Fruit fly (Drosophila melanogaster) whole organism, embryonic: ENCODE results near the gene Vm34Ca.

ENCODE experiments used
- Ada2b ChIP-seq: fragments of 200-800 bp; sonication (Bioruptor generic); IDR thresholded peaks from 2 replicates; pipeline ENCODE4 v1.3.6; 2022; ENCODE audit warnings: missing biosample characterization, missing genetic modification characterization
- Antp ChIP-seq: fragments of 200-800 bp; sonication (Bioruptor generic); optimal IDR thresholded peaks from 3 replicates; lab custom pipeline; 2016; ENCODE audit warnings: missing biosample characterization, missing genetic modification characterization
- C15 ChIP-seq: fragments of 200-800 bp; sonication (Bioruptor generic); IDR thresholded peaks from 3 replicates; pipeline ENCODE4 v1.3.6; 2022; ENCODE audit warnings: missing biosample characterization, missing genetic modification characterization
- CG11247 ChIP-seq: fragments of 200-800 bp; sonication (Bioruptor generic); IDR thresholded peaks from 2 replicates; pipeline ENCODE4 v1.3.6; 2022; ENCODE audit warnings: missing biosample characterization, missing genetic modification characterization
- CG11456 ChIP-seq: fragments of 200-800 bp; sonication (Bioruptor generic); IDR thresholded peaks from 3 replicates; pipeline ENCODE4 v1.3.6; 2022; ENCODE audit warnings: missing biosample characterization, missing genetic modification characterization
- CG12299 ChIP-seq: fragments of 200-800 bp; sonication (Bioruptor generic); optimal IDR thresholded peaks from 2 replicates; lab custom pipeline; 2018; ENCODE audit warnings: missing biosample characterization, mild to moderate bottlenecking, missing genetic modification characterization
- CG14050 ChIP-seq: fragments of 200-800 bp; sonication (Bioruptor generic); IDR thresholded peaks from 3 replicates; pipeline ENCODE4 v1.3.6; 2022; ENCODE audit warnings: missing biosample characterization, missing genetic modification characterization
- CG14667 ChIP-seq: fragments of 200-800 bp; sonication (Bioruptor generic); IDR thresholded peaks from 2 replicates; pipeline ENCODE4 v1.3.6; 2022; ENCODE audit warnings: missing biosample characterization, missing genetic modification characterization
- CG18619 ChIP-seq: fragments of 200-800 bp; sonication (Bioruptor generic); optimal IDR thresholded peaks from 3 replicates; lab custom pipeline; 2017; ENCODE audit warnings: missing biosample characterization, mild to moderate bottlenecking, missing genetic modification characterization
- CG31365 ChIP-seq: fragments of 200-800 bp; sonication (Bioruptor generic); optimal IDR thresholded peaks from 2 replicates; lab custom pipeline; 2018; ENCODE audit warnings: missing biosample characterization, mild to moderate bottlenecking, missing genetic modification characterization
- CG32532 ChIP-seq: fragments of 200-800 bp; sonication (Bioruptor generic); IDR thresholded peaks from 2 replicates; pipeline ENCODE4 v1.3.6; 2022; ENCODE audit warnings: missing biosample characterization, missing genetic modification characterization
- CG32767 ChIP-seq: fragments of 200-800 bp; sonication (Bioruptor generic); IDR thresholded peaks from 2 replicates; pipeline ENCODE4 v1.3.6; 2022; ENCODE audit warnings: missing biosample characterization, missing genetic modification characterization
- CG32772 ChIP-seq: fragments of 200-800 bp; sonication (Bioruptor generic); IDR thresholded peaks from 2 replicates; pipeline ENCODE4 v1.3.6; 2022; ENCODE audit warnings: missing biosample characterization, missing genetic modification characterization
- CG6689 ChIP-seq: fragments of 200-800 bp; sonication (Bioruptor generic); IDR thresholded peaks from 2 replicates; pipeline ENCODE4 v1.3.6; 2022; ENCODE audit warnings: missing biosample characterization, missing genetic modification characterization
- CG6791 ChIP-seq: fragments of 200-800 bp; sonication (Bioruptor generic); IDR thresholded peaks from 3 replicates; pipeline ENCODE4 v1.3.6; 2022; ENCODE audit warnings: missing biosample characterization, missing genetic modification characterization; ENCODE audit not compliant: partially characterized antibody
- CkIIα-i1 ChIP-seq: fragments of 200-800 bp; sonication (Bioruptor generic); IDR thresholded peaks from 2 replicates; pipeline ENCODE4 v1.3.6; 2022; ENCODE audit warnings: missing biosample characterization, missing genetic modification characterization
- ERR ChIP-seq: fragments of 200-800 bp; sonication (Bioruptor generic); optimal IDR thresholded peaks from 2 replicates; lab custom pipeline; 2016; ENCODE audit warnings: missing biosample characterization, missing genetic modification characterization
- Eip74EF ChIP-seq, 2 experiments: fragments of 200-800 bp in 1 of 2; fragments of >200 bp in 1 of 2; sonication (Bioruptor generic) in 1 of 2; optimal IDR thresholded peaks; 2 replicates each; lab custom pipeline; 2017 to 2019; ENCODE audit warnings: missing biosample characterization in 2 of 2, missing genetic modification characterization in 2 of 2, mild to moderate bottlenecking in 1 of 2, moderate library complexity in 1 of 2
- Elba2 ChIP-seq: fragments of 200-800 bp; sonication (Bioruptor generic); optimal IDR thresholded peaks from 3 replicates; lab custom pipeline; 2016; ENCODE audit warnings: missing biosample characterization, missing genetic modification characterization
- Fer3 ChIP-seq: fragments of 200-800 bp; sonication (Bioruptor generic); optimal IDR thresholded peaks from 2 replicates; lab custom pipeline; 2018; ENCODE audit warnings: missing biosample characterization, mild to moderate bottlenecking, missing genetic modification characterization, moderate library complexity
- Kr ChIP-seq: fragments of 200-800 bp; sonication (Bioruptor generic); optimal IDR thresholded peaks from 2 replicates; lab custom pipeline; 2017; ENCODE audit warnings: missing biosample characterization, mild to moderate bottlenecking, missing genetic modification characterization
- Myb ChIP-seq: fragments of 200-800 bp; sonication (Bioruptor generic); optimal IDR thresholded peaks from 2 replicates; lab custom pipeline; 2016; ENCODE audit warnings: missing biosample characterization, missing genetic modification characterization
- NC2β ChIP-seq: fragments of 200-800 bp; sonication (Bioruptor generic); optimal IDR thresholded peaks from 2 replicates; lab custom pipeline; 2016; ENCODE audit warnings: missing biosample characterization, missing genetic modification characterization
- Ravus ChIP-seq: fragments of 200-800 bp; sonication (Bioruptor generic); IDR thresholded peaks from 2 replicates; pipeline ENCODE4 v1.3.6; 2022; ENCODE audit warnings: missing biosample characterization, missing genetic modification characterization
- Stat92E ChIP-seq, 3 experiments: fragments of >200 bp in 2 of 3; fragments of 200-800 bp in 1 of 3; sonication (Bioruptor generic) in 1 of 3; optimal IDR thresholded peaks; 2 replicates each; lab custom pipeline; 2017 to 2019; ENCODE audit warnings: missing biosample characterization in 3 of 3, missing genetic modification characterization in 3 of 3, mild to moderate bottlenecking in 1 of 3, moderate library complexity in 1 of 3
- abd-A ChIP-seq: fragments of 200-800 bp; sonication (Bioruptor generic); optimal IDR thresholded peaks from 3 replicates; lab custom pipeline; 2019; ENCODE audit warnings: missing biosample characterization, mild to moderate bottlenecking, missing genetic modification characterization, moderate library complexity
- aop ChIP-seq: fragments of 200-800 bp; sonication (Bioruptor generic); IDR thresholded peaks from 2 replicates; pipeline ENCODE4 v1.3.6; 2022; ENCODE audit warnings: missing biosample characterization, missing genetic modification characterization
- cg ChIP-seq: fragments of 200-800 bp; sonication (Bioruptor generic); optimal IDR thresholded peaks from 3 replicates; lab custom pipeline; 2019; ENCODE audit warnings: missing biosample characterization, mild to moderate bottlenecking, missing genetic modification characterization, moderate library complexity
- chn ChIP-seq: fragments of 200-800 bp; sonication (Bioruptor generic); optimal IDR thresholded peaks from 2 replicates; lab custom pipeline; 2016; ENCODE audit warnings: missing biosample characterization, missing genetic modification characterization
- dan ChIP-seq: fragments of 200-800 bp; sonication (Bioruptor generic); IDR thresholded peaks from 2 replicates; pipeline ENCODE4 v1.3.6; 2022; ENCODE audit warnings: missing biosample characterization, missing genetic modification characterization
- dysf ChIP-seq: fragments of 200-800 bp; sonication (Bioruptor generic); IDR thresholded peaks from 3 replicates; pipeline ENCODE4 v1.3.6; 2022; ENCODE audit warnings: missing biosample characterization, missing genetic modification characterization
- emc ChIP-seq: fragments of 200-800 bp; sonication (Bioruptor generic); optimal IDR thresholded peaks from 2 replicates; lab custom pipeline; 2016; ENCODE audit warnings: missing biosample characterization, missing genetic modification characterization
- eyg ChIP-seq: fragments of 200-800 bp; sonication (Bioruptor generic); optimal IDR thresholded peaks from 3 replicates; lab custom pipeline; 2016; ENCODE audit warnings: missing biosample characterization, missing genetic modification characterization
- gcm2 ChIP-seq: fragments of 200-800 bp; sonication (Bioruptor generic); optimal IDR thresholded peaks from 2 replicates; lab custom pipeline; 2016; ENCODE audit warnings: missing biosample characterization, missing genetic modification characterization
- gro ChIP-seq: fragments of 200-800 bp; sonication (Bioruptor generic); optimal IDR thresholded peaks from 2 replicates; lab custom pipeline; 2016; ENCODE audit warnings: missing biosample characterization, missing genetic modification characterization
- gsb ChIP-seq: fragments of 200-800 bp; sonication (Bioruptor generic); IDR thresholded peaks from 2 replicates; pipeline ENCODE4 v1.3.6; 2022; ENCODE audit warnings: missing biosample characterization, missing genetic modification characterization
- gt ChIP-seq: fragments of 200-800 bp; sonication (Bioruptor generic); IDR thresholded peaks from 2 replicates; pipeline ENCODE4 v1.3.6; 2022; ENCODE audit warnings: missing biosample characterization, missing genetic modification characterization
- hth ChIP-seq: fragments of >200 bp; optimal IDR thresholded peaks from 2 replicates; lab custom pipeline; 2017; ENCODE audit warnings: inconsistent platforms
- ind ChIP-seq: fragments of 200-800 bp; sonication (Bioruptor generic); optimal IDR thresholded peaks from 3 replicates; lab custom pipeline; 2016; ENCODE audit warnings: missing biosample characterization, missing genetic modification characterization
- inv ChIP-seq: fragments of 200-800 bp; sonication (Bioruptor generic); IDR thresholded peaks from 2 replicates; pipeline ENCODE4 v1.3.6; 2022; ENCODE audit warnings: missing biosample characterization, missing genetic modification characterization; ENCODE audit not compliant: partially characterized antibody
- nerfin-1 ChIP-seq: fragments of 200-800 bp; sonication (Bioruptor generic); optimal IDR thresholded peaks from 3 replicates; lab custom pipeline; 2019; ENCODE audit warnings: missing biosample characterization, mild to moderate bottlenecking, missing genetic modification characterization, moderate library complexity
- pho ChIP-seq: fragments of 200-800 bp; sonication (Bioruptor generic); optimal IDR thresholded peaks from 2 replicates; lab custom pipeline; 2016; ENCODE audit warnings: missing biosample characterization, missing genetic modification characterization
- phol ChIP-seq: fragments of 200-800 bp; sonication (Bioruptor generic); optimal IDR thresholded peaks from 3 replicates; lab custom pipeline; 2018; ENCODE audit warnings: missing biosample characterization, mild to moderate bottlenecking, missing genetic modification characterization, moderate library complexity
- sd ChIP-seq: fragments of 200-800 bp; sonication (Bioruptor generic); optimal IDR thresholded peaks from 3 replicates; lab custom pipeline; 2018; ENCODE audit warnings: missing biosample characterization, mild to moderate bottlenecking, missing genetic modification characterization, moderate library complexity
- slou ChIP-seq: fragments of 200-800 bp; sonication (Bioruptor generic); optimal IDR thresholded peaks from 3 replicates; lab custom pipeline; 2016; ENCODE audit warnings: missing biosample characterization, missing genetic modification characterization
- tap ChIP-seq: fragments of 200-800 bp; optimal IDR thresholded peaks from 3 replicates; lab custom pipeline; 2019; ENCODE audit warnings: missing biosample characterization, mild to moderate bottlenecking, missing genetic modification characterization, moderate library complexity
- tio ChIP-seq: fragments of 200-800 bp; sonication (Bioruptor generic); optimal IDR thresholded peaks from 2 replicates; lab custom pipeline; 2017; ENCODE audit warnings: missing biosample characterization, missing genetic modification characterization, inconsistent platforms
- vvl ChIP-seq: fragments of 200-800 bp; sonication (Bioruptor generic); IDR thresholded peaks from 2 replicates; pipeline ENCODE4 v1.3.6; 2022; ENCODE audit warnings: missing biosample characterization, missing genetic modification characterization
- wek ChIP-seq: fragments of 200-800 bp; sonication (Bioruptor generic); optimal IDR thresholded peaks from 3 replicates; lab custom pipeline; 2018; ENCODE audit warnings: missing biosample characterization, mild to moderate bottlenecking, missing genetic modification characterization, moderate library complexity
- yki ChIP-seq: fragments of >200 bp; optimal IDR thresholded peaks from 3 replicates; lab custom pipeline; 2018

The Vm34Ca gene

dm6 chr2L:13373435-13374242 is 37.8 kb downstream of the Vm34Ca start, which contains the start of the genes Bdp1 and CG6565 (continued):
- TF ChIP-seq CG11456 (GFP tag; lab: Robert Waterston, UW) (peak; percentile 93), gt (peak; percentile 81), wek (peak; percentile 68), eyg (GFP tag; lab: Kevin White, UChicago) (peak; percentile 95), C15 (peak; percentile 86), pho (GFP tag; lab: Kevin White, UChicago) (peak; percentile 99), gsb (GFP tag; lab: Robert Waterston, UW) (peak; percentile 89), CG18619 (GFP tag; lab: Kevin White, UChicago) (peak; percentile 97), ERR (peak; percentile 95), ind (peak; percentile 98), phol (peak; percentile 98), yki (lab: Kevin White, UChicago) (no peak), aop (GFP tag; lab: Robert Waterston, UW) (no peak), CG14667 (peak; percentile 91), dan (GFP tag; lab: Robert Waterston, UW) (peak; percentile 93), Elba2 (peak; percentile 92), Fer3 (tag; lab: Kevin White, UChicago) (peak; percentile 94), gcm2 (GFP tag; lab: Kevin White, UChicago) (peak; percentile 97), Ada2b (peak; percentile 93), abd-A (tag; lab: Kevin White, UChicago) (no peak), Myb (GFP tag; lab: Kevin White, UChicago) (peak; percentile 94), CkIIα-i1 (GFP tag; lab: Robert Waterston, UW) (peak; percentile 67; the same call in 1 of the 2 replicates), dysf (peak; percentile 97), sd (tag; lab: Kevin White, UChicago) (peak; percentile 90), slou (GFP tag; lab: Kevin White, UChicago) (peak; percentile 98), CG32772 (GFP tag; lab: Robert Waterston, UW) (peak; percentile 96), cg (GFP tag; lab: Kevin White, UChicago) (no peak), hth (lab: Kevin White, UChicago) (no peak), CG6689 (GFP tag; lab: Robert Waterston, UW) (peak; percentile 98), CG31365 (tag; lab: Kevin White, UChicago) (peak; percentile 31), gro (GFP tag; lab: Kevin White, UChicago) (peak; percentile 97), CG12299 (tag; lab: Kevin White, UChicago) (peak; percentile 92), CG11247 (peak; percentile 91), Ravus (GFP tag; lab: Robert Waterston, UW) (peak; percentile 78), CG32532 (GFP tag; lab: Robert Waterston, UW) (peak; percentile 95), Eip74EF (GFP tag; optimal IDR thresholded peaks at IDR 0.05; lab: Kevin White, UChicago) (peak in 1 of 2 experiments; percentile 88), chn (GFP tag; lab: Kevin White, UChicago) (peak; percentile 99), NC2β (peak; percentile 97), CG14050 (GFP tag; lab: Robert Waterston, UW) (peak; percentile 92), tio (GFP tag; lab: Kevin White, UChicago) (peak; percentile 99), inv (GFP tag; lab: Robert Waterston, UW) (0 out of 2 replicates have a peak, but pooled peaks have one; percentile 42), CG32767 (GFP tag; lab: Robert Waterston, UW) (peak; percentile 88), Stat92E (GFP tag; optimal IDR thresholded peaks at IDR 0.05; lab: Kevin White, UChicago) (peak in 1 of 3 experiments; percentile 55), emc (peak; percentile 93), vvl (GFP tag; lab: Robert Waterston, UW) (peak; percentile 91), Antp (GFP tag; lab: Kevin White, UChicago) (peak; percentile 98), Kr (GFP tag; lab: Kevin White, UChicago) (no peak), CG6791 (no peak), nerfin-1 (peak; percentile 92), tap (tag; lab: Kevin White, UChicago) (peak; percentile 75)
